Worm (Caenorhabditis elegans): ENCODE measurements around the gene Y19D2B.2.
A peak's percentile ranks its signal among the peaks of the same experiment; 100 is the strongest.

The Y19D2B.2 gene

DNA sequence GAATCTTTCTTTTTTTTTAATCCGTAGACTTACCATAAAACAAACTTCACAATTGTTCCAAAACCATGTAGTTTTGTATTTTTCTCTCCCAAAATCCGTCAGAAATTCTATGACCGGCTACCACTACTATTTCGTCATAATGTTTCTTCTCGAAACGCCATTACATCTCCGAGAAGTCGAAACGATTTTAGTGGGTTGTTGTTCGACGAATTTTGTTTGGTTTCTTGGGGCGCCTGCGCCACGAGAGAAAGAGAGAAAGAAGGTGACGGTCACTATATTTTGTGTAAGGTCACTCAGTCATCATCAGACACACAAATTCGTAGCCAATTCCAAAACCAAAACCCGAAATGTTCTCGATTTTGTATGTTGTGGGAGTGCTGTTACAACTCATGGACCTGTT lies 37.0 kb upstream of the Y19D2B.2 start:
- TF ChIP-seq che-1 (tag; optimal IDR thresholded peaks at IDR 0.05) (no peak), pros-1 (tag; optimal IDR thresholded peaks at IDR 0.05) (no peak), ceh-6 (GFP tag; optimal IDR thresholded peaks at IDR 0.05) (no peak), ceh-19 (GFP tag; optimal IDR thresholded peaks at IDR 0.05) (no peak), syd-9 (tag; optimal IDR thresholded peaks at IDR 0.05) (no peak), lin-11 (tag; optimal IDR thresholded peaks at IDR 0.05) (no peak), pha-2 (tag; optimal IDR thresholded peaks at IDR 0.05) (no peak), elt-2 (tag; optimal IDR thresholded peaks at IDR 0.05) (no peak), tbx-2 (tag; optimal IDR thresholded peaks at IDR 0.05) (no peak), ceh-45 (GFP tag; IDR thresholded peaks at IDR 0.05) (no peak), C38D4.7 (GFP tag; optimal IDR thresholded peaks at IDR 0.05) (no peak), ceh-18 (tag; optimal IDR thresholded peaks at IDR 0.05) (no peak), zip-5 (tag; optimal IDR thresholded peaks at IDR 0.05) (no peak), pqm-1 (tag; optimal IDR thresholded peaks at IDR 0.05) (no peak), C08G9.2 (tag; optimal IDR thresholded peaks at IDR 0.05) (no peak), ttx-3 (tag; optimal IDR thresholded peaks at IDR 0.05) (no peak), nhr-232 (tag; optimal IDR thresholded peaks at IDR 0.05) (no peak)

- TF ChIP-seq K02D7.2 (tag; optimal IDR thresholded peaks at IDR 0.05): no peak
- no peak for TF ChIP-seq ztf-16 (tag; optimal IDR thresholded peaks at IDR 0.05)
- TF ChIP-seq unc-86 (tag; optimal IDR thresholded peaks at IDR 0.05): no peak
- no peak for TF ChIP-seq hlh-15 (tag; optimal IDR thresholded peaks at IDR 0.05)
- no peak for TF ChIP-seq ahr-1 (tag; optimal IDR thresholded peaks at IDR 0.05)
- TF ChIP-seq T23F11.4 (GFP tag; optimal IDR thresholded peaks at IDR 0.05): no peak
- no peak for TF ChIP-seq ceh-34 (tag; optimal IDR thresholded peaks at IDR 0.05)
- TF ChIP-seq rnt-1 (tag; optimal IDR thresholded peaks at IDR 0.05): no peak
- TF ChIP-seq npax-4 (tag; optimal IDR thresholded peaks at IDR 0.05): no peak
- TF ChIP-seq hlh-8 (tag; optimal IDR thresholded peaks at IDR 0.05): no peak
These were observed 35.1 kb upstream of the Y19D2B.2 start, which contains the start of gene ptr-8 for ce11 chrII:10888979-10889378. Gene ptr-8, plus strand, starts transcription at chrII:10889279.

DNA sequence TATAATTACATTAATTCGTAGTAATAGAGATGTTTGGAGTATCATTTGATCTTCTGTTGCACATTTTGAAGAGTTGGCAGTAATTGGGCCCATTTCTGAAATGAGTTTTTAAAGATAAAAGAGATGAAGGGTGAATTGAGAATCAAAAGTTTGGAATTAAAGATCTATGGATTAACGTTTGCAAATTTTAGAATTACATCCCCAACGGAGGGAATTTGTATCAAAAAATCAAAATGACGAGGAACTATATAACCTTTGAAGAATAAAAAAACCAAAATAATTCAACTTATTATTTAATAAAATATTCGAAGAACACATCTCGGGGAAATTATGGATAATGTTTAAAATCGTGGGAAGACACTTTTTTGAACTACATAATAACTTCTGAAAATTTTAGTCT lies 29.1 kb upstream of the Y19D2B.2 start, which contains the start of gene sra-10:
Gene sra-10 (minus strand): TSS at position 101 of the 400 bp plus-strand sequence.
- no peak for TF ChIP-seq ceh-2 (tag; optimal IDR thresholded peaks at IDR 0.05)
- TF ChIP-seq C38D4.7 (GFP tag; optimal IDR thresholded peaks at IDR 0.05): no peak
- TF ChIP-seq pros-1 (tag; optimal IDR thresholded peaks at IDR 0.05): no peak
- TF ChIP-seq fax-1 (tag; optimal IDR thresholded peaks at IDR 0.05): no peak
- no peak for TF ChIP-seq ceh-22 (tag; optimal IDR thresholded peaks at IDR 0.05)
- TF ChIP-seq nfya-1 (tag; optimal IDR thresholded peaks at IDR 0.05): no peak
- no peak for TF ChIP-seq ceh-30 (tag; optimal IDR thresholded peaks at IDR 0.05)
- TF ChIP-seq lin-11 (tag; optimal IDR thresholded peaks at IDR 0.05): no peak
- no peak for TF ChIP-seq hlh-6 (tag; optimal IDR thresholded peaks at IDR 0.05)
- no peak for TF ChIP-seq tbx-2 (tag; optimal IDR thresholded peaks at IDR 0.05)
- TF ChIP-seq ref-2 (tag; optimal IDR thresholded peaks at IDR 0.05): no peak
- TF ChIP-seq hlh-30 (tag; optimal IDR thresholded peaks at IDR 0.05; ENCODE audit: insufficient read depth): no peak
- no peak for TF ChIP-seq ztf-16 (tag; optimal IDR thresholded peaks at IDR 0.05)
- no peak for TF ChIP-seq C08G9.2 (tag; optimal IDR thresholded peaks at IDR 0.05)
- no peak for TF ChIP-seq rnt-1 (tag; optimal IDR thresholded peaks at IDR 0.05)
- no peak for TF ChIP-seq mec-3 (tag; optimal IDR thresholded peaks at IDR 0.05; ENCODE audit: borderline replicate concordance)

DNA sequence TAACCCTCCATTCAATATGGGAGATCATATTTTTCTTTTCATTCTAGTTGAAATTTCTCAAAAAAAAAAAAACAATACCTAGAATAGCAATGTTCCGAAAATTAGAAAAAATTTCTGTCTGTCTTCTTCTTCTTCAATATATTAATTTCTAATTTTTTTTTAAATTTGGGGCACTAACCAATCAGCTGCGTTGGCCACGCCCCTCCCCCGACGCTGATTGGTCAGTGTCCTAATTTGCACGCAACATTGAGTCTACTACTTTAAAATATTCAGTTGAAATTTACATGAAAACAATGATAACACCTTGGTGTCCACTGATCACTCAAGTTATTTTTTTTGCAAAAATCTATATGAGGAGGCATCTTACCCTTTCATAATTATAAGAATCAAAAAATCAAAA lies 28.1 kb upstream of the Y19D2B.2 start:
- TF ChIP-seq ceh-6 (GFP tag; optimal IDR thresholded peaks at IDR 0.05): no peak
- peak; percentile 85 for TF ChIP-seq nfya-1 (tag; optimal IDR thresholded peaks at IDR 0.05)
- TF ChIP-seq nhr-232 (tag; optimal IDR thresholded peaks at IDR 0.05): no peak
- no peak for TF ChIP-seq C08G9.2 (tag; optimal IDR thresholded peaks at IDR 0.05)
